Fruit fly (Drosophila melanogaster) whole organism, pupa: ENCODE measurements around the gene CG14223.

Source experiments
- CG10348 ChIP-seq: fragments of 200-800 bp; sonication (Bioruptor generic); IDR thresholded peaks from 2 replicates; pipeline ENCODE4 v1.3.6; 2022; ENCODE audit warnings: missing biosample characterization, missing genetic modification characterization
- CG13204 ChIP-seq: fragments of 200-800 bp; sonication (Bioruptor generic); optimal IDR thresholded peaks from 2 replicates; lab custom pipeline; 2018; ENCODE audit warnings: missing biosample characterization, mild to moderate bottlenecking, missing genetic modification characterization, moderate library complexity
- CG8301 ChIP-seq: fragments of 200-800 bp; sonication (Bioruptor generic); optimal IDR thresholded peaks from 2 replicates; lab custom pipeline; 2018; ENCODE audit warnings: missing biosample characterization, mild to moderate bottlenecking, missing genetic modification characterization
- CG9948 ChIP-seq: fragments of 200-800 bp; sonication (Bioruptor generic); optimal IDR thresholded peaks from 2 replicates; lab custom pipeline; 2018; ENCODE audit warnings: missing biosample characterization, mild to moderate bottlenecking, missing genetic modification characterization, moderate library complexity
- EcR ChIP-seq: fragments of 200-800 bp; sonication (Bioruptor generic); optimal IDR thresholded peaks from 3 replicates; lab custom pipeline; 2019; ENCODE audit warnings: missing biosample characterization, missing genetic modification characterization, mild to moderate bottlenecking, moderate library complexity, missing genetic modification reagents
- Pif1A ChIP-seq: fragments of 200-800 bp; sonication (Bioruptor generic); optimal IDR thresholded peaks from 3 replicates; lab custom pipeline; 2016; ENCODE audit warnings: missing biosample characterization, missing genetic modification characterization
- Pif1B ChIP-seq: fragments of 200-800 bp; sonication (Bioruptor generic); optimal IDR thresholded peaks from 3 replicates; lab custom pipeline; 2016; ENCODE audit warnings: missing biosample characterization, missing genetic modification characterization
- fd96Ca ChIP-seq: fragments of 200-800 bp; sonication (Bioruptor generic); IDR thresholded peaks from 3 replicates; pipeline ENCODE4 v1.3.6; 2022; ENCODE audit warnings: missing biosample characterization, missing genetic modification characterization
- gl ChIP-seq: fragments of 200-800 bp; sonication (Bioruptor generic); optimal IDR thresholded peaks from 2 replicates; lab custom pipeline; 2018; ENCODE audit warnings: missing biosample characterization, mild to moderate bottlenecking, missing genetic modification characterization

- TF ChIP-seq Pif1A (GFP tag; lab: Kevin White, UChicago) = no peak
- TF ChIP-seq CG9948 = peak; percentile 3
- TF ChIP-seq CG10348 (GFP tag; lab: Robert Waterston, UW) = no peak
- no peak for TF ChIP-seq CG13204 (GFP tag; lab: Kevin White, UChicago)
- no peak for TF ChIP-seq fd96Ca (GFP tag; lab: Robert Waterston, UW)
- no peak for TF ChIP-seq gl (tag; lab: Kevin White, UChicago)
- no peak for TF ChIP-seq Pif1B (GFP tag; lab: Kevin White, UChicago)
- TF ChIP-seq CG8301 (tag; lab: Kevin White, UChicago) = no peak
- TF ChIP-seq EcR (GFP tag; lab: Kevin White, UChicago) = no peak
Observed at dm6 chrX:19645873-19646541, 17.8 kb downstream of the CG14223 start, which contains the start of gene Arp10.
